Fruit fly (Drosophila melanogaster): ENCODE data around the gene Neto.

The Neto gene

dm6 chrX:13565490-13566156 lies 119.9 kb downstream of the Neto start (continued):
- peak; percentile 33 for TF ChIP-seq achi (GFP tag; optimal IDR thresholded peaks at IDR 0.05)
- no peak for TF ChIP-seq lz (GFP tag; optimal IDR thresholded peaks at IDR 0.05)
- peak; percentile 20 for TF ChIP-seq Ets96B (tag; optimal IDR thresholded peaks at IDR 0.05)
- TF ChIP-seq CG6854 (GFP tag; optimal IDR thresholded peaks at IDR 0.05) = no peak
- no peak for TF ChIP-seq CG3919 (GFP tag; optimal IDR thresholded peaks at IDR 0.05)
- peak; percentile 71 for TF ChIP-seq Eip78C (GFP tag)
- TF ChIP-seq fd59A (GFP tag; optimal IDR thresholded peaks at IDR 0.05) = peak; percentile 31
- no peak for TF ChIP-seq spab (GFP tag; optimal IDR thresholded peaks at IDR 0.05)
- peak; percentile 9 for TF ChIP-seq CG6792 (GFP tag; optimal IDR thresholded peaks at IDR 0.05)
- no peak for TF ChIP-seq cyc (GFP tag; optimal IDR thresholded peaks at IDR 0.05)
- TF ChIP-seq CG32006 (GFP tag; optimal IDR thresholded peaks at IDR 0.05) = peak; percentile 64
- no peak for TF ChIP-seq topi (GFP tag; optimal IDR thresholded peaks at IDR 0.05)
- TF ChIP-seq Ets21C (GFP tag; optimal IDR thresholded peaks at IDR 0.05) = no peak
- TF ChIP-seq Hr39 (GFP tag; optimal IDR thresholded peaks at IDR 0.05) = peak; percentile 28

DNA sequence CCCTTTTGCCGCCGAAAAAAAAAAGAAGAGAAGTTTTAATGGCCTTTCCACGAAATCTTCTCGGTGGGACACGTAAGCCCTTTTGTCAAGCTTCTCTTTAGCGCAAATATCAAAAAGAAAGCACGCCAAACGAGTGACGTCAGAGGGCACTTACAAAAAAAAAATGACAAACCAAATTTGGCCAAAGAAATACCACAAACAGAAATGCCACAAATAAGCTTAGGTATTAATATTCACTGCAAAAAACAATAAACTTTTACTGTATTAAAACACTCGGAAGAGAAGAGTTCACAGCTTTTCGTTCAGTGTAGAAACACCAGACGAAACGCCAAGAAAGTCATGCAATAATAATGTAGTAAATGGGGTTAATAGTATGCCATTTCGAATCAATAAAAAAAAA lies 122.4 kb downstream of the Neto start:
- TF ChIP-seq CG8319 (GFP tag; optimal IDR thresholded peaks at IDR 0.05) (peak; percentile 14), Gug (GFP tag; IDR thresholded peaks at IDR 0.05) (no peak), CG11294 (GFP tag; IDR thresholded peaks at IDR 0.05) (0 out of 2 replicates have a peak, but pooled peaks have one; percentile 18), CG10669 (GFP tag; optimal IDR thresholded peaks at IDR 0.05) (peak; percentile 40), CG31627 (GFP tag; optimal IDR thresholded peaks at IDR 0.05) (peak; percentile 61), CG3919 (GFP tag; optimal IDR thresholded peaks at IDR 0.05) (peak; percentile 55), dsx (GFP tag; optimal IDR thresholded peaks at IDR 0.05; ENCODE audit: poor library complexity, severe bottlenecking) (no peak), CG11902 (GFP tag; optimal IDR thresholded peaks at IDR 0.05) (peak; percentile 46), salr (GFP tag; optimal IDR thresholded peaks at IDR 0.05) (no peak), eg (GFP tag; IDR thresholded peaks at IDR 0.05) (peak; percentile 21; the same call in 1 of the 3 replicates), ss (GFP tag; optimal IDR thresholded peaks at IDR 0.05) (peak in 1 of 2 experiments; percentile 12), Eip93F (GFP tag; optimal IDR thresholded peaks at IDR 0.05) (no peak), pdm3 (GFP tag; optimal IDR thresholded peaks at IDR 0.05) (peak; percentile 36), Sox14 (GFP tag; optimal IDR thresholded peaks at IDR 0.05) (peak; percentile 31), CG16779 (tag; optimal IDR thresholded peaks at IDR 0.05) (no peak), dac (GFP tag; optimal IDR thresholded peaks at IDR 0.05) (no peak), Smox (GFP tag; optimal IDR thresholded peaks at IDR 0.05) (peak; percentile 52), Eip78C (GFP tag) (peak; percentile 92), Eip75B (GFP tag; optimal IDR thresholded peaks at IDR 0.05) (peak; percentile 52), OdsH (GFP tag; optimal IDR thresholded peaks at IDR 0.05) (peak; percentile 31), CG6808 (GFP tag; optimal IDR thresholded peaks at IDR 0.05) (no peak), Ets96B (tag; optimal IDR thresholded peaks at IDR 0.05) (no peak), CG10631 (GFP tag; optimal IDR thresholded peaks at IDR 0.05) (peak; percentile 38), esn (GFP tag; optimal IDR thresholded peaks at IDR 0.05) (peak; percentile 69), acj6 (GFP tag; optimal IDR thresholded peaks at IDR 0.05) (peak; percentile 64), vri (GFP tag; optimal IDR thresholded peaks at IDR 0.05) (peak; percentile 5), achi (GFP tag; optimal IDR thresholded peaks at IDR 0.05) (peak; percentile 52), fkh (GFP tag; optimal IDR thresholded peaks at IDR 0.05) (no peak), Sox102F (GFP tag; optimal IDR thresholded peaks at IDR 0.05) (peak; percentile 72), CG15336 (GFP tag; IDR thresholded peaks at IDR 0.05) (peak; percentile 45; the same call in 1 of the 2 replicates), CG8632 (GFP tag; optimal IDR thresholded peaks at IDR 0.05) (peak; percentile 49), Met (GFP tag; optimal IDR thresholded peaks at IDR 0.05) (peak; percentile 75), Ets21C (GFP tag; optimal IDR thresholded peaks at IDR 0.05) (peak; percentile 22), svp (GFP tag) (peak; percentile 75), topi (GFP tag; optimal IDR thresholded peaks at IDR 0.05) (peak; percentile 74), CG3032 (tag; optimal IDR thresholded peaks at IDR 0.05) (no peak), CG6792 (GFP tag; optimal IDR thresholded peaks at IDR 0.05) (peak; percentile 38), CG6163 (GFP tag; IDR thresholded peaks at IDR 0.05) (peak; percentile 82), cyc (GFP tag; optimal IDR thresholded peaks at IDR 0.05) (peak; percentile 59), net (GFP tag; optimal IDR thresholded peaks at IDR 0.05) (peak; percentile 12), CG34406 (GFP tag; optimal IDR thresholded peaks at IDR 0.05) (peak; percentile 65), CG8119 (GFP tag; IDR thresholded peaks at IDR 0.05) (peak; percentile 42; the same call in 1 of the 3 replicates)
